Fruit fly (Drosophila melanogaster) whole organism, embryonic: Measurements from ENCODE around the gene CG13601.

Experiments
- CG10979 ChIP-seq: fragments of 200-800 bp; sonication (Bioruptor generic); optimal IDR thresholded peaks from 2 replicates; lab custom pipeline; 2018; ENCODE audit warnings: missing biosample characterization, mild to moderate bottlenecking, missing genetic modification characterization, moderate library complexity
- CG13287 ChIP-seq: fragments of 200-800 bp; sonication (Bioruptor generic); IDR thresholded peaks from 2 replicates; pipeline ENCODE4 v1.3.6; 2022; ENCODE audit warnings: missing biosample characterization, missing genetic modification characterization; ENCODE audit not compliant: partially characterized antibody
- CG13424 ChIP-seq: fragments of 200-800 bp; sonication (Bioruptor generic); optimal IDR thresholded peaks from 2 replicates; lab custom pipeline; 2019; ENCODE audit warnings: missing biosample characterization, mild to moderate bottlenecking, missing genetic modification characterization, moderate library complexity
- CG13624 ChIP-seq: fragments of 200-800 bp; sonication (Bioruptor generic); optimal IDR thresholded peaks from 2 replicates; lab custom pipeline; 2016; ENCODE audit warnings: missing biosample characterization, missing genetic modification characterization
- CG16779 ChIP-seq: fragments of 200-800 bp; sonication (Bioruptor generic); IDR thresholded peaks from 2 replicates; pipeline ENCODE4 v1.3.6; 2022; ENCODE audit warnings: missing biosample characterization, missing genetic modification characterization
- CG17328 ChIP-seq: fragments of 200-800 bp; sonication (Bioruptor generic); IDR thresholded peaks from 2 replicates; pipeline ENCODE4 v1.3.6; 2022; ENCODE audit warnings: missing biosample characterization, missing genetic modification characterization
- CG18011 ChIP-seq: fragments of 200-800 bp; sonication (Bioruptor generic); optimal IDR thresholded peaks from 2 replicates; lab custom pipeline; 2017; ENCODE audit warnings: missing biosample characterization, missing genetic modification characterization, mild to moderate bottlenecking, moderate library complexity, missing genotype
- CG18476 ChIP-seq: fragments of 200-800 bp; sonication (Bioruptor generic); optimal IDR thresholded peaks from 2 replicates; lab custom pipeline; 2016; ENCODE audit warnings: missing biosample characterization, mild to moderate bottlenecking, missing genetic modification characterization
- CG2678 ChIP-seq: fragments of 200-800 bp; sonication (Bioruptor generic); optimal IDR thresholded peaks from 3 replicates; lab custom pipeline; 2019; ENCODE audit warnings: missing biosample characterization, mild to moderate bottlenecking, missing genetic modification characterization, moderate library complexity
- CG2889 ChIP-seq: fragments of 200-800 bp; sonication (Bioruptor generic); IDR thresholded peaks from 3 replicates; pipeline ENCODE4 v1.3.6; 2022; ENCODE audit warnings: missing biosample characterization, missing genetic modification characterization
- CG30020 ChIP-seq: fragments of 200-800 bp; optimal IDR thresholded peaks from 2 replicates; lab custom pipeline; 2019; ENCODE audit warnings: missing biosample characterization, mild to moderate bottlenecking, missing genetic modification characterization, moderate library complexity
- CG3065 ChIP-seq: fragments of 200-800 bp; sonication (Bioruptor generic); optimal IDR thresholded peaks from 2 replicates; lab custom pipeline; 2016; ENCODE audit warnings: missing biosample characterization, missing genetic modification characterization
- CG32532 ChIP-seq: fragments of 200-800 bp; sonication (Bioruptor generic); IDR thresholded peaks from 2 replicates; pipeline ENCODE4 v1.3.6; 2022; ENCODE audit warnings: missing biosample characterization, missing genetic modification characterization
- CG6254 ChIP-seq: fragments of 200-800 bp; sonication (Bioruptor generic); optimal IDR thresholded peaks from 3 replicates; lab custom pipeline; 2017; ENCODE audit warnings: mild to moderate bottlenecking, missing biosample characterization, missing genetic modification reagents, missing genetic modification characterization
- CG6272 ChIP-seq: fragments of 200-800 bp; sonication (Bioruptor generic); IDR thresholded peaks from 2 replicates; pipeline ENCODE4 v1.3.6; 2022; ENCODE audit warnings: missing biosample characterization, missing genetic modification characterization
- CG6689 ChIP-seq: fragments of 200-800 bp; sonication (Bioruptor generic); IDR thresholded peaks from 2 replicates; pipeline ENCODE4 v1.3.6; 2022; ENCODE audit warnings: missing biosample characterization, missing genetic modification characterization
- CG6813 ChIP-seq: fragments of 200-800 bp; sonication (Bioruptor generic); optimal IDR thresholded peaks from 2 replicates; lab custom pipeline; 2017; ENCODE audit warnings: missing biosample characterization, missing genetic modification characterization, mild to moderate bottlenecking, moderate library complexity, missing genetic modification reagents
- CG7271 ChIP-seq: fragments of 200-800 bp; sonication (Bioruptor generic); optimal IDR thresholded peaks from 2 replicates; lab custom pipeline; 2018; ENCODE audit warnings: missing biosample characterization, mild to moderate bottlenecking, missing genetic modification characterization, moderate library complexity
- CG7556 ChIP-seq: fragments of 200-800 bp; sonication (Bioruptor generic); optimal IDR thresholded peaks from 2 replicates; lab custom pipeline; 2017; ENCODE audit warnings: missing biosample characterization, mild to moderate bottlenecking, missing genetic modification characterization
- CG9817 ChIP-seq: fragments of 200-800 bp; sonication (Bioruptor generic); optimal IDR thresholded peaks from 2 replicates; lab custom pipeline; 2018; ENCODE audit warnings: missing biosample characterization, mild to moderate bottlenecking, missing genetic modification characterization, moderate library complexity
- CG9876 ChIP-seq: fragments of 200-800 bp; sonication (Bioruptor generic); optimal IDR thresholded peaks from 2 replicates; lab custom pipeline; 2016; ENCODE audit warnings: missing biosample characterization, missing genetic modification characterization
- CG9932 ChIP-seq: fragments of 200-800 bp; sonication (Bioruptor generic); IDR thresholded peaks from 2 replicates; pipeline ENCODE4 v1.3.6; 2022; ENCODE audit warnings: missing biosample characterization, missing genetic modification characterization
- Camta ChIP-seq: fragments of 200-800 bp; sonication (Bioruptor generic); optimal IDR thresholded peaks from 2 replicates; lab custom pipeline; 2016; ENCODE audit warnings: missing biosample characterization, missing genetic modification characterization
- Doc2 ChIP-seq: fragments of 200-800 bp; sonication (Bioruptor generic); IDR thresholded peaks from 2 replicates; pipeline ENCODE4 v1.3.6; 2022; ENCODE audit warnings: missing biosample characterization, missing genetic modification characterization
- Fer3 ChIP-seq: fragments of 200-800 bp; sonication (Bioruptor generic); optimal IDR thresholded peaks from 2 replicates; lab custom pipeline; 2018; ENCODE audit warnings: missing biosample characterization, mild to moderate bottlenecking, missing genetic modification characterization, moderate library complexity
- Gsc ChIP-seq: fragments of 200-800 bp; sonication (Bioruptor generic); IDR thresholded peaks from 2 replicates; pipeline ENCODE4 v1.3.6; 2022; ENCODE audit warnings: missing biosample characterization, missing genetic modification characterization
- HLH4C ChIP-seq: fragments of 200-800 bp; sonication (Bioruptor generic); IDR thresholded peaks from 3 replicates; pipeline ENCODE4 v1.3.6; 2022; ENCODE audit warnings: missing biosample characterization, missing genetic modification characterization; ENCODE audit not compliant: partially characterized antibody
- Hand ChIP-seq: fragments of 200-800 bp; sonication (Bioruptor generic); optimal IDR thresholded peaks from 2 replicates; lab custom pipeline; 2017; ENCODE audit warnings: mild to moderate bottlenecking, missing biosample characterization, missing genetic modification reagents, missing genetic modification characterization
- Med ChIP-seq: fragments of 200-800 bp; sonication (Bioruptor generic); peaks from one replicate; lab custom pipeline; 2016; ENCODE audit warnings: missing biosample characterization, missing genetic modification characterization, mild to moderate bottlenecking, inconsistent platforms, moderate library complexity
- Meics ChIP-seq: fragments of 200-800 bp; sonication (Bioruptor generic); optimal IDR thresholded peaks from 2 replicates; lab custom pipeline; 2017; ENCODE audit warnings: missing biosample characterization, mild to moderate bottlenecking, missing genetic modification characterization
- Mrtf ChIP-seq: fragments of 200-800 bp; sonication (Bioruptor generic); IDR thresholded peaks from 3 replicates; pipeline ENCODE4 v1.3.6; 2022; ENCODE audit warnings: missing biosample characterization, missing genetic modification characterization
- Scr ChIP-seq: fragments of 200-800 bp; sonication (Bioruptor generic); IDR thresholded peaks from 2 replicates; pipeline ENCODE4 v1.3.6; 2022; ENCODE audit warnings: missing biosample characterization, missing genetic modification characterization; ENCODE audit not compliant: partially characterized antibody
- Spps ChIP-seq: fragments of 200-800 bp; sonication (Bioruptor generic); optimal IDR thresholded peaks from 2 replicates; lab custom pipeline; 2018; ENCODE audit warnings: missing biosample characterization, mild to moderate bottlenecking, missing genetic modification characterization
- ab ChIP-seq: fragments of 200-800 bp; sonication (Bioruptor generic); optimal IDR thresholded peaks from 2 replicates; lab custom pipeline; 2016; ENCODE audit warnings: missing biosample characterization, missing genetic modification characterization
- al ChIP-seq: fragments of 200-800 bp; sonication (Bioruptor generic); IDR thresholded peaks from 2 replicates; pipeline ENCODE4 v1.3.6; 2022; ENCODE audit warnings: missing biosample characterization, missing genetic modification characterization
- bigmax ChIP-seq: fragments of 200-800 bp; sonication (Bioruptor generic); optimal IDR thresholded peaks from 2 replicates; lab custom pipeline; 2018; ENCODE audit warnings: missing biosample characterization, mild to moderate bottlenecking, missing genetic modification characterization
- btn ChIP-seq: fragments of 200-800 bp; sonication (Bioruptor generic); optimal IDR thresholded peaks from 2 replicates; lab custom pipeline; 2016; ENCODE audit warnings: missing biosample characterization, missing genetic modification characterization
- chif ChIP-seq, 2 experiments: fragments of 200-800 bp; sonication (Bioruptor generic); optimal IDR thresholded peaks; 3 replicates each; lab custom pipeline; 2016; ENCODE audit warnings: missing biosample characterization in 2 of 2, missing genetic modification characterization in 2 of 2
- croc ChIP-seq: fragments of 200-800 bp; sonication (Bioruptor generic); conservative IDR thresholded peaks from 3 replicates; pipeline ENCODE4 v1.3.6; 2022; ENCODE audit warnings: missing biosample characterization, missing genetic modification characterization
- da ChIP-seq: fragments of 200-800 bp; sonication (Bioruptor generic); optimal IDR thresholded peaks from 2 replicates; lab custom pipeline; 2016; ENCODE audit warnings: missing biosample characterization, missing genetic modification characterization
- fd96Cb ChIP-seq: fragments of 200-800 bp; sonication (Bioruptor generic); optimal IDR thresholded peaks from 2 replicates; lab custom pipeline; 2018; ENCODE audit warnings: missing biosample characterization, mild to moderate bottlenecking, missing genetic modification characterization, moderate library complexity
- ftz-f1 ChIP-seq: fragments of 200-800 bp; sonication (Bioruptor generic); optimal IDR thresholded peaks from 2 replicates; lab custom pipeline; 2016; ENCODE audit warnings: missing biosample characterization, missing genetic modification characterization
- grau ChIP-seq: fragments of 200-800 bp; optimal IDR thresholded peaks from 3 replicates; lab custom pipeline; 2019; ENCODE audit warnings: missing biosample characterization, mild to moderate bottlenecking, missing genetic modification characterization, moderate library complexity
- hth ChIP-seq: fragments of >200 bp; optimal IDR thresholded peaks from 2 replicates; lab custom pipeline; 2017; ENCODE audit warnings: inconsistent platforms
- nerfin-1 ChIP-seq: fragments of 200-800 bp; sonication (Bioruptor generic); optimal IDR thresholded peaks from 3 replicates; lab custom pipeline; 2019; ENCODE audit warnings: missing biosample characterization, mild to moderate bottlenecking, missing genetic modification characterization, moderate library complexity
- repo ChIP-seq: fragments of 200-800 bp; sonication (Bioruptor generic); optimal IDR thresholded peaks from 2 replicates; lab custom pipeline; 2016; ENCODE audit warnings: missing biosample characterization, missing genetic modification characterization
- seq ChIP-seq: fragments of 200-800 bp; sonication (Bioruptor generic); IDR thresholded peaks from 2 replicates; pipeline ENCODE4 v1.3.6; 2022; ENCODE audit warnings: missing biosample characterization, missing genetic modification characterization
- tll ChIP-seq, 2 experiments: fragments of 200-800 bp in 1 of 2; fragments of >200 bp in 1 of 2; sonication (Bioruptor generic) in 1 of 2; optimal IDR thresholded peaks; 2 replicates each; lab custom pipeline; 2017 to 2019; ENCODE audit warnings: missing biosample characterization in 2 of 2, missing genetic modification characterization in 2 of 2, mild to moderate bottlenecking in 1 of 2, moderate library complexity in 1 of 2
- tna ChIP-seq: fragments of 200-800 bp; sonication (Bioruptor generic); IDR thresholded peaks from 2 replicates; pipeline ENCODE4 v1.3.6; 2022; ENCODE audit warnings: missing biosample characterization, missing genetic modification characterization; ENCODE audit not compliant: partially characterized antibody
- trem ChIP-seq: fragments of 200-800 bp; optimal IDR thresholded peaks from 3 replicates; lab custom pipeline; 2019; ENCODE audit warnings: missing biosample characterization, mild to moderate bottlenecking, missing genetic modification characterization, moderate library complexity
- twi ChIP-seq: fragments of 200-800 bp; optimal IDR thresholded peaks from 2 replicates; lab custom pipeline; 2019; ENCODE audit warnings: missing biosample characterization, mild to moderate bottlenecking, missing genetic modification characterization, moderate library complexity
- vfl ChIP-seq: fragments of 200-800 bp; sonication (Bioruptor generic); optimal IDR thresholded peaks from 2 replicates; lab custom pipeline; 2016; ENCODE audit warnings: missing biosample characterization, missing genetic modification characterization

CG13601 gene

DNA sequence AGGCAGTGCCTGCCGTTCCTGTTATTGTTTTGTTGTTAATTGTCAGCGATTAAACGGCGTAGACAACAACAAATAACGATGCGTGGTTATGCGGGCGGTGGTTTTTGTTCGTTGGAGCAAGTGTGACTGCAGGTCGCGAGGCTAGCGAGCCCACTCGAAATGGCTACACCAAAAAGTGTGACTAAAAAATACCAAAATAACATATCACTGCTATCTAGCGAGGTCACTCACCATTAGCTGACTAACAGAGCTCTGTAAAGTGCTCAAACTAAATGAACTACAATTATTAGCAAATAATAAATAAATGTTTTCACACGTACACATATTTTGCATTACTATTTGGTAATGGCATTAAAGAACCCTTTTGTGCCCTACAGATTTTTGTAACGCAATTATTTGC is 37.5 kb downstream of the CG13601 start, which contains the start of gene Pli (continued):
- TF ChIP-seq CG7271 (tag; lab: Kevin White, UChicago) (peak; percentile 34), bigmax (no peak), da (GFP tag; lab: Kevin White, UChicago) (no peak), Hand (GFP tag; lab: Kevin White, UChicago) (no peak), CG10979 (tag; lab: Kevin White, UChicago) (no peak), CG6272 (no peak), fd96Cb (tag; lab: Kevin White, UChicago) (no peak), trem (peak; percentile 75), hth (lab: Kevin White, UChicago) (no peak), Mrtf (GFP tag; lab: Robert Waterston, UW) (no peak), croc (GFP tag; lab: Robert Waterston, UW) (no peak), Scr (GFP tag; lab: Robert Waterston, UW) (no peak), ab (no peak), CG32532 (GFP tag; lab: Robert Waterston, UW) (no peak), al (GFP tag; lab: Robert Waterston, UW) (no peak), twi (tag; lab: Kevin White, UChicago) (no peak), tna (GFP tag; lab: Robert Waterston, UW) (no peak), CG3065 (no peak), repo (GFP tag; lab: Kevin White, UChicago) (no peak), btn (GFP tag; lab: Kevin White, UChicago) (no peak), CG13287 (GFP tag; lab: Robert Waterston, UW) (no peak), CG13624 (GFP tag; lab: Kevin White, UChicago) (peak; percentile 42), Camta (GFP tag; lab: Kevin White, UChicago) (no peak), nerfin-1 (tag; lab: Kevin White, UChicago) (peak; percentile 77), ftz-f1 (GFP tag; lab: Kevin White, UChicago) (peak; percentile 2), Spps (tag; lab: Kevin White, UChicago) (no peak), CG6254 (no peak), HLH4C (GFP tag; lab: Robert Waterston, UW) (no peak), CG18476 (GFP tag; lab: Kevin White, UChicago) (no peak), CG2889 (GFP tag; lab: Robert Waterston, UW) (no peak), grau (tag; lab: Kevin White, UChicago) (peak; percentile 39), CG9932 (GFP tag; lab: Robert Waterston, UW) (no peak), CG2678 (no peak), CG6689 (GFP tag; lab: Robert Waterston, UW) (no peak), CG13424 (no peak), CG17328 (no peak), CG16779 (GFP tag; lab: Robert Waterston, UW) (no peak), seq (no peak), Doc2 (no peak), CG6813 (GFP tag; lab: Kevin White, UChicago) (no peak), CG9876 (GFP tag; lab: Kevin White, UChicago) (no peak), CG9817 (tag; lab: Kevin White, UChicago) (no peak), Med (peak; percentile 87), Meics (no peak), Fer3 (tag; lab: Kevin White, UChicago) (no peak), CG30020 (no peak), chif (GFP tag; optimal IDR thresholded peaks at IDR 0.05; lab: Kevin White, UChicago) (no peak), tll (GFP tag; optimal IDR thresholded peaks at IDR 0.05; lab: Kevin White, UChicago) (no peak), CG7556 (GFP tag; lab: Kevin White, UChicago) (no peak), Gsc (no peak), vfl (GFP tag; lab: Kevin White, UChicago) (no peak), CG18011 (GFP tag; lab: Kevin White, UChicago) (no peak)
